Worm (Caenorhabditis elegans) whole organism, late embryonic: Measurements from ENCODE around the gene arrd-18.

Source experiments
- elt-2 ChIP-seq: sonication (generic microtip); optimal IDR thresholded peaks from 2 replicates; lab custom pipeline; 2016; ENCODE audit warnings: missing genetic modification reagents, missing genetic modification characterization, missing compliant biosample characterization
- hlh-13 ChIP-seq: fragments of 200-800 bp; sonication (Bioruptor generic); optimal IDR thresholded peaks from 2 replicates; lab custom pipeline; 2018; ENCODE audit warnings: mild to moderate bottlenecking, missing genetic modification characterization, missing compliant biosample characterization
- sdc-2 ChIP-seq: sonication (generic microtip); optimal IDR thresholded peaks from 2 replicates; lab custom pipeline; 2016; ENCODE audit warnings: missing genotype, missing genetic modification characterization, missing compliant biosample characterization

- TF ChIP-seq hlh-13 (GFP tag; lab: Kevin White, UChicago) (no peak), sdc-2 (no peak), elt-2 (tag; lab: Kevin White, UChicago) (no peak)
Observed at ce11 chrV:3358267-3358666, 46.4 kb upstream of the arrd-18 start, which contains the start of gene C04E12.5.
